Worm (Caenorhabditis elegans): ENCODE data around the gene M02D8.2.

Gene M02D8.2

ce11 chrX:8737801-8738200 lies 1.7 kb upstream of the M02D8.2 start:
- TF ChIP-seq hlh-6 (tag; optimal IDR thresholded peaks at IDR 0.05), result no peak
- no peak for TF ChIP-seq sox-4 (tag; optimal IDR thresholded peaks at IDR 0.05)
- no peak for TF ChIP-seq madf-2 (tag; optimal IDR thresholded peaks at IDR 0.05)
- TF ChIP-seq ceh-31 (tag; optimal IDR thresholded peaks at IDR 0.05), result no peak
- TF ChIP-seq ceh-6 (GFP tag; optimal IDR thresholded peaks at IDR 0.05), result no peak

DNA sequence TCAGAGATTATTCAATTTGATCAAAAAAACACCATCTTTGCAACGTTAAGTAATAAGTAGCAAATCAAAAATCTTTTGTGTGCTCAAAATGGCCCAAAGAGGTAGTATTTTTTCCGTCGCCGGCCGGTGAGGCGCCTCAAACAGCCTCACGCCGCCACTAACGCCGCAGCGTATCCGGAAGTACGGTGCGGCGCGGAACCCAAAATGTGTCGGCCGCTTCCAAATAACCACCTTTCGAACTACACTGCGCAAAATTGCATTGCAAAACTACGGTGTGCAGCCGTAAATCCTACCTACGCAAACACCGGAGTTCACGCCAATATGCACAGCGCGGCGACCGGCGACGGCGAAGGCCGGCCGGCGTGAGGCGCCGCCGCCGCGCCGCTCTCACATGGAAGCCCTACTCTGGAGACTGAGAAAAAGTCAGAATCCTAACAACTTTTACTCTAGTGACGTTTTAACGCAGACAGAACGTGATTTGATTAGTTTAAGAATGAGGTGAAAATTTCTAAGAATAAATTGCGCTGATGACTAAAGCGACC lies 2.2 kb downstream of the M02D8.2 start:
- TF ChIP-seq C38D4.7 (GFP tag; optimal IDR thresholded peaks at IDR 0.05) (no peak), elt-4 (tag; optimal IDR thresholded peaks at IDR 0.05) (no peak), sdc-2 (tag; optimal IDR thresholded peaks at IDR 0.05) (peak; percentile 2)

- no peak for TF ChIP-seq sox-2 (GFP tag; IDR thresholded peaks at IDR 0.05)
- no peak for TF ChIP-seq hlh-13 (GFP tag; optimal IDR thresholded peaks at IDR 0.05)
- no peak for TF ChIP-seq Y22D7AL.16 (tag; optimal IDR thresholded peaks at IDR 0.05)
- TF ChIP-seq ceh-45 (GFP tag; IDR thresholded peaks at IDR 0.05), result no peak
- no peak for TF ChIP-seq ref-2 (tag; optimal IDR thresholded peaks at IDR 0.05)
- TF ChIP-seq nfya-1 (tag; optimal IDR thresholded peaks at IDR 0.05), result no peak
- TF ChIP-seq unc-86 (tag; optimal IDR thresholded peaks at IDR 0.05), result no peak
- TF ChIP-seq T23F11.4 (GFP tag; optimal IDR thresholded peaks at IDR 0.05), result no peak
- no peak for TF ChIP-seq dmd-4 (tag; optimal IDR thresholded peaks at IDR 0.05; ENCODE audit: borderline replicate concordance)
- no peak for TF ChIP-seq ets-4 (tag; optimal IDR thresholded peaks at IDR 0.05)
- no peak for TF ChIP-seq dve-1 (tag; optimal IDR thresholded peaks at IDR 0.05)
- no peak for TF ChIP-seq ttx-3 (tag; optimal IDR thresholded peaks at IDR 0.05)
- no peak for TF ChIP-seq fkh-10 (GFP tag; optimal IDR thresholded peaks at IDR 0.05)
- TF ChIP-seq ceh-6 (GFP tag; optimal IDR thresholded peaks at IDR 0.05), result no peak
- no peak for TF ChIP-seq ceh-2 (tag; optimal IDR thresholded peaks at IDR 0.05)
- no peak for TF ChIP-seq ceh-18 (tag; optimal IDR thresholded peaks at IDR 0.05)
Observed at ce11 chrX:8742896-8743295, 3.4 kb downstream of the M02D8.2 start, which contains the start of gene M02D8.7. M02D8.7 (minus strand) TSS chrX:8742996.

- TF ChIP-seq pha-2 (tag; optimal IDR thresholded peaks at IDR 0.05) (no peak), lin-11 (tag; optimal IDR thresholded peaks at IDR 0.05) (no peak), ceh-19 (GFP tag; optimal IDR thresholded peaks at IDR 0.05) (no peak), sox-2 (GFP tag; IDR thresholded peaks at IDR 0.05) (no peak), odd-2 (tag; optimal IDR thresholded peaks at IDR 0.05) (no peak), ceh-22 (tag; optimal IDR thresholded peaks at IDR 0.05) (no peak), Y22D7AL.16 (tag; optimal IDR thresholded peaks at IDR 0.05) (no peak), che-1 (tag; optimal IDR thresholded peaks at IDR 0.05) (no peak), ref-2 (tag; optimal IDR thresholded peaks at IDR 0.05) (no peak), tbx-2 (tag; optimal IDR thresholded peaks at IDR 0.05) (no peak), T23F11.4 (GFP tag; optimal IDR thresholded peaks at IDR 0.05) (no peak), unc-3 (GFP tag; conservative IDR thresholded peaks at IDR 0.05) (no peak), unc-3 (tag; optimal IDR thresholded peaks at IDR 0.05) (no peak), ttx-3 (tag; optimal IDR thresholded peaks at IDR 0.05) (no peak), ceh-48 (tag; optimal IDR thresholded peaks at IDR 0.05) (no peak), ceh-24 (tag; optimal IDR thresholded peaks at IDR 0.05) (no peak), pat-9 (tag; optimal IDR thresholded peaks at IDR 0.05) (no peak), ama-1 (optimal IDR thresholded peaks at IDR 0.05) (no peak)
Observed at ce11 chrX:8744192-8744985, 4.9 kb downstream of the M02D8.2 start.

Data from whole organism, late embryonic.